Worm (Caenorhabditis elegans): ENCODE data around the gene ngn-1.

ngn-1 gene

ce11 chrIV:2658733-2659132 lies 30.7 kb upstream of the ngn-1 start:
- no peak for TF ChIP-seq flt-1 (GFP tag; IDR thresholded peaks at IDR 0.05)

ce11 chrIV:2657307-2657706 lies 29.2 kb upstream of the ngn-1 start:
- TF ChIP-seq ref-1 (GFP tag; conservative IDR thresholded peaks at IDR 0.05) (no peak), flt-1 (GFP tag; IDR thresholded peaks at IDR 0.05) (peak; percentile 78), cog-1 (tag; optimal IDR thresholded peaks at IDR 0.05) (no peak), ztf-23 (GFP tag; IDR thresholded peaks at IDR 0.05) (no peak), tab-1 (GFP tag; IDR thresholded peaks at IDR 0.05) (peak; percentile 45; the same call in 1 of the 2 replicates), med-1 (GFP tag; optimal IDR thresholded peaks at IDR 0.05; ENCODE audit: insufficient read depth) (no peak), ztf-29 (GFP tag; IDR thresholded peaks at IDR 0.05) (no peak), klf-2 (GFP tag; conservative IDR thresholded peaks at IDR 0.05) (no peak), T22C8.4 (GFP tag; IDR thresholded peaks at IDR 0.05) (no peak)

ce11 chrIV:2656400-2657139 lies 28.5 kb upstream of the ngn-1 start:
- TF ChIP-seq ref-1 (GFP tag; conservative IDR thresholded peaks at IDR 0.05): no peak
- no peak for TF ChIP-seq ztf-23 (GFP tag; IDR thresholded peaks at IDR 0.05)
- 0 out of 2 replicates have a peak, but pooled peaks have one; percentile 7 for TF ChIP-seq tab-1 (GFP tag; IDR thresholded peaks at IDR 0.05)

ce11 chrIV:2654965-2655364 lies 26.9 kb upstream of the ngn-1 start:
- no peak for TF ChIP-seq cog-1 (tag; optimal IDR thresholded peaks at IDR 0.05)
- no peak for TF ChIP-seq T22C8.4 (GFP tag; IDR thresholded peaks at IDR 0.05)
- TF ChIP-seq ztf-29 (GFP tag; IDR thresholded peaks at IDR 0.05): no peak
- no peak for TF ChIP-seq klf-2 (GFP tag; conservative IDR thresholded peaks at IDR 0.05)
- TF ChIP-seq ztf-23 (GFP tag; IDR thresholded peaks at IDR 0.05): no peak
- no peak for TF ChIP-seq tab-1 (GFP tag; IDR thresholded peaks at IDR 0.05)
- TF ChIP-seq ref-1 (GFP tag; conservative IDR thresholded peaks at IDR 0.05): no peak
- no peak for TF ChIP-seq med-1 (GFP tag; optimal IDR thresholded peaks at IDR 0.05; ENCODE audit: insufficient read depth)
- TF ChIP-seq flt-1 (GFP tag; IDR thresholded peaks at IDR 0.05): no peak

ce11 chrIV:2650031-2650430 lies 22.0 kb upstream of the ngn-1 start:
- TF ChIP-seq ztf-29 (GFP tag; IDR thresholded peaks at IDR 0.05) (no peak), T22C8.4 (GFP tag; IDR thresholded peaks at IDR 0.05) (peak; percentile 62)

ce11 chrIV:2642673-2643072 lies 14.6 kb upstream of the ngn-1 start, which contains the start of gene ric-8:
ric-8 (plus strand) TSS chrIV:2642973.
- TF ChIP-seq med-1 (GFP tag; optimal IDR thresholded peaks at IDR 0.05; ENCODE audit: insufficient read depth): no peak
- no peak for TF ChIP-seq ztf-29 (GFP tag; IDR thresholded peaks at IDR 0.05)
- no peak for TF ChIP-seq ref-1 (GFP tag; conservative IDR thresholded peaks at IDR 0.05)
- no peak for TF ChIP-seq ztf-23 (GFP tag; IDR thresholded peaks at IDR 0.05)
- TF ChIP-seq cog-1 (tag; optimal IDR thresholded peaks at IDR 0.05): no peak
- TF ChIP-seq tab-1 (GFP tag; IDR thresholded peaks at IDR 0.05): no peak
- no peak for TF ChIP-seq T22C8.4 (GFP tag; IDR thresholded peaks at IDR 0.05)
- TF ChIP-seq flt-1 (GFP tag; IDR thresholded peaks at IDR 0.05): no peak
- TF ChIP-seq klf-2 (GFP tag; conservative IDR thresholded peaks at IDR 0.05): no peak

ce11 chrIV:2642054-2642453 lies 14.0 kb upstream of the ngn-1 start:
- no peak for TF ChIP-seq cog-1 (tag; optimal IDR thresholded peaks at IDR 0.05)

- TF ChIP-seq flt-1 (GFP tag; IDR thresholded peaks at IDR 0.05): 0 out of 2 replicates have a peak, but pooled peaks have one; percentile 40
- TF ChIP-seq T22C8.4 (GFP tag; IDR thresholded peaks at IDR 0.05): peak; percentile 85
- TF ChIP-seq tab-1 (GFP tag; IDR thresholded peaks at IDR 0.05): no peak
Observed at ce11 chrIV:2640950-2641349, 12.9 kb upstream of the ngn-1 start, which contains the start of the genes mdf-2 and nduv-3. mdf-2 (minus strand) TSS chrIV:2641125. nduv-3 (plus strand) TSS chrIV:2641310.

- TF ChIP-seq ztf-29 (GFP tag; IDR thresholded peaks at IDR 0.05) (peak; percentile 72), tab-1 (GFP tag; IDR thresholded peaks at IDR 0.05) (peak; percentile 84), klf-2 (GFP tag; conservative IDR thresholded peaks at IDR 0.05) (peak; percentile 72; the same call in 1 of the 2 replicates), ztf-23 (GFP tag; IDR thresholded peaks at IDR 0.05) (peak; percentile 82), T22C8.4 (GFP tag; IDR thresholded peaks at IDR 0.05) (peak; percentile 99), med-1 (GFP tag; optimal IDR thresholded peaks at IDR 0.05; ENCODE audit: insufficient read depth) (no peak), cog-1 (tag; optimal IDR thresholded peaks at IDR 0.05) (no peak), ref-1 (GFP tag; conservative IDR thresholded peaks at IDR 0.05) (peak; percentile 72), flt-1 (GFP tag; IDR thresholded peaks at IDR 0.05) (peak; percentile 78; the same call in 1 of the 2 replicates)
Observed at ce11 chrIV:2639666-2640273, 11.7 kb upstream of the ngn-1 start.

- TF ChIP-seq ztf-23 (GFP tag; IDR thresholded peaks at IDR 0.05): no peak
- TF ChIP-seq flt-1 (GFP tag; IDR thresholded peaks at IDR 0.05): 0 out of 2 replicates have a peak, but pooled peaks have one; percentile 15
Observed at ce11 chrIV:2634992-2635391, 6.9 kb upstream of the ngn-1 start.

ce11 chrIV:2630145-2630544 lies 2.1 kb upstream of the ngn-1 start:
- TF ChIP-seq ref-1 (GFP tag; conservative IDR thresholded peaks at IDR 0.05): no peak
- TF ChIP-seq flt-1 (GFP tag; IDR thresholded peaks at IDR 0.05): no peak
- no peak for TF ChIP-seq med-1 (GFP tag; optimal IDR thresholded peaks at IDR 0.05; ENCODE audit: insufficient read depth)
- TF ChIP-seq T22C8.4 (GFP tag; IDR thresholded peaks at IDR 0.05): no peak
- no peak for TF ChIP-seq ztf-29 (GFP tag; IDR thresholded peaks at IDR 0.05)
- TF ChIP-seq cog-1 (tag; optimal IDR thresholded peaks at IDR 0.05): no peak
- no peak for TF ChIP-seq tab-1 (GFP tag; IDR thresholded peaks at IDR 0.05)
- TF ChIP-seq klf-2 (GFP tag; conservative IDR thresholded peaks at IDR 0.05): no peak
- no peak for TF ChIP-seq ztf-23 (GFP tag; IDR thresholded peaks at IDR 0.05)

Measured in whole organism, midembryonic.